Fruit fly (Drosophila melanogaster) S2 (cell line): ENCODE measurements around the gene CG43773.

ENCODE experiments used
- CG8478 ChIP-seq: fragments of >200 bp; optimal IDR thresholded peaks from 2 replicates; lab custom pipeline; 2018
- CTCF ChIP-seq, 2 experiments: fragments of >200 bp; optimal IDR thresholded peaks; 2 replicates each; lab custom pipeline; 2018

DNA sequence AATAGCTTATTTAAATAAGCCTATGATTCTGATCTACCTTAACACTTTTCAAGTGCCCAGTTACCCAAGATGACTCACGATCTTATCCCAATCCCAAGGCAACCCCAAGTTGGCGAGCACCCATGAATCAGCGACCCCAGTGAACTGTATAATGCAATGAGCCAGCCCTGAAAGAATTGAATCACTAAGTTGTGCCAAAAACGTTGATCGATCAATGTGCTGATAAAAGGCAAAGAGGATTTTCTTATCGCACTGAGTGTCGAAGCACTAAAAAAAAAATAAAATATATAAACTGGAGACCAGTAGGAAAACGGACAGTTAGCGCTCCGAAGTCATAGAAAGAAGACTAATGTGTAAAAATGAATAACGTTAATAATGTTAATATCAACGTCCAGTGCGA, 863 bp downstream of the CG43773 start, which contains the start of gene CG43774:
- no peak for TF ChIP-seq CG8478 (lab: Kevin White, UChicago)
- no peak for TF ChIP-seq CTCF (optimal IDR thresholded peaks at IDR 0.05; lab: Kevin White, UChicago)
